Worm (Caenorhabditis elegans): ENCODE data around the gene C42D4.13.

DNA sequence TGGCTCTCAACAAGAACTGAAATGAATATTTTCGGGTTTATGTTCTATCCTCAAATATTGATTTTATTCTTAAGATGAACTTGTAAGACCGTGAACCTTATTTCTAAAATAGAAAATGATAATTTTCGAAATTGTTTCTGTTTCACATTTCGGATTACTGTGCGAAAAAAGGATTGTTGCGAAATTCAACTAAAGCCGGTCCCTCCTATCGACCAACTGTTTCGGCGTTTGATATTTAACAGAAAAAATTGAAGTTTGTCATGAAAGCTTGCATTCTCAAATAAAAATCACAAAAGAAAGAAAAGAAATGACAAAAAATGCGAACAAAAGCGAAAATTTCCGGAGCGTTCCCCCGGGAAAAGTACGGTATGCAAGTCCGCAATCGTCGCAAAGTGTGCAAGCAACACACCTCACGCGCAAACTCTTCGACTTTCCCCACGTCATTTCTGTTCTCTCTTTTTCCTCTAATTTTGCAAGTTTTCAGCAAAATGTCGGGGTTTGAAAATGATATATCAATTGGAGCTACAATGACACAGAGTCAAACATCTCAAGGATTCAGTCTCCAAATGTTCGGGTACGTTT is 38.8 kb downstream of the C42D4.13 start, which contains the start of gene C34D4.4:
- no peak for TF ChIP-seq tbx-37 (GFP tag; conservative IDR thresholded peaks at IDR 0.05)
- no peak for TF ChIP-seq tra-4 (tag; optimal IDR thresholded peaks at IDR 0.05)
- TF ChIP-seq ama-1 (optimal IDR thresholded peaks at IDR 0.05) = no peak
- TF ChIP-seq flt-1 (GFP tag; IDR thresholded peaks at IDR 0.05) = no peak
